Worm (Caenorhabditis elegans) whole organism, late embryonic: Measurements from ENCODE around the gene set-4.

Experiments used
- C08G9.2 ChIP-seq: sonication (generic microtip); optimal IDR thresholded peaks from 2 replicates; lab custom pipeline; 2016; ENCODE audit warnings: mild to moderate bottlenecking, missing genetic modification characterization, moderate library complexity, missing compliant biosample characterization
- F13H6.1 ChIP-seq: sonication (generic microtip); optimal IDR thresholded peaks from 2 replicates; lab custom pipeline; 2016; ENCODE audit warnings: missing genetic modification characterization, missing compliant biosample characterization
- T23F11.4 ChIP-seq: fragments of 200-800 bp; sonication (Bioruptor generic); optimal IDR thresholded peaks from 2 replicates; lab custom pipeline; 2018; ENCODE audit warnings: mild to moderate bottlenecking, missing genetic modification characterization, missing compliant biosample characterization
- ahr-1 ChIP-seq: sonication (generic microtip); optimal IDR thresholded peaks from 2 replicates; lab custom pipeline; 2016; ENCODE audit warnings: missing genetic modification characterization, missing compliant biosample characterization
- ceh-18 ChIP-seq: sonication (generic microtip); optimal IDR thresholded peaks from 2 replicates; lab custom pipeline; 2016; ENCODE audit warnings: missing genetic modification characterization, missing compliant biosample characterization
- ceh-22 ChIP-seq: sonication (generic microtip); optimal IDR thresholded peaks from 2 replicates; lab custom pipeline; 2017; ENCODE audit warnings: missing biosample characterization, missing genetic modification characterization
- ceh-24 ChIP-seq: sonication (generic microtip); optimal IDR thresholded peaks from 2 replicates; lab custom pipeline; 2016; ENCODE audit warnings: mild to moderate bottlenecking, missing genetic modification characterization, missing compliant biosample characterization
- ceh-45 ChIP-seq: fragments of 200-800 bp; sonication (Bioruptor generic); IDR thresholded peaks from 2 replicates; pipeline ENCODE4 v1.3.6; 2022; ENCODE audit warnings: missing genetic modification reagents, missing genetic modification characterization, missing compliant biosample characterization
- ceh-6 ChIP-seq: fragments of 200-800 bp; sonication (Bioruptor generic); optimal IDR thresholded peaks from 2 replicates; lab custom pipeline; 2018; ENCODE audit warnings: mild to moderate bottlenecking, missing genetic modification characterization, missing compliant biosample characterization
- ceh-9 ChIP-seq: sonication (generic microtip); optimal IDR thresholded peaks from 2 replicates; lab custom pipeline; 2016; ENCODE audit warnings: mild to moderate bottlenecking, missing genetic modification characterization, inconsistent platforms, missing compliant biosample characterization
- che-1 ChIP-seq: sonication (generic microtip); optimal IDR thresholded peaks from 2 replicates; lab custom pipeline; 2016; ENCODE audit warnings: mild to moderate bottlenecking, missing genetic modification characterization, missing compliant biosample characterization
- dmd-4 ChIP-seq: sonication (generic microtip); optimal IDR thresholded peaks from 2 replicates; lab custom pipeline; 2016; ENCODE audit warnings: borderline replicate concordance, missing genetic modification characterization, missing compliant biosample characterization
- dve-1 ChIP-seq: sonication (generic microtip); optimal IDR thresholded peaks from 2 replicates; lab custom pipeline; 2017; ENCODE audit warnings: antibody characterized with exemption, mild to moderate bottlenecking, missing genetic modification characterization, missing compliant biosample characterization
- elt-4 ChIP-seq: sonication (generic microtip); optimal IDR thresholded peaks from 2 replicates; lab custom pipeline; 2016; ENCODE audit warnings: missing genetic modification characterization, missing compliant biosample characterization
- ets-4 ChIP-seq: sonication (generic microtip); optimal IDR thresholded peaks from 2 replicates; lab custom pipeline; 2016; ENCODE audit warnings: missing genetic modification characterization, missing compliant biosample characterization
- eyg-1 ChIP-seq: sonication (generic microtip); optimal IDR thresholded peaks from 2 replicates; lab custom pipeline; 2016; ENCODE audit warnings: missing genotype, missing genetic modification characterization, missing compliant biosample characterization
- fax-1 ChIP-seq: sonication (generic microtip); optimal IDR thresholded peaks from 2 replicates; lab custom pipeline; 2016; ENCODE audit warnings: missing genotype, missing genetic modification characterization, missing compliant biosample characterization
- fkh-6 ChIP-seq: sonication (generic microtip); optimal IDR thresholded peaks from 2 replicates; lab custom pipeline; 2016; ENCODE audit warnings: missing genetic modification characterization, missing compliant biosample characterization
- hlh-15 ChIP-seq: sonication (generic microtip); optimal IDR thresholded peaks from 2 replicates; lab custom pipeline; 2016; ENCODE audit warnings: missing genetic modification characterization, missing compliant biosample characterization
- hlh-6 ChIP-seq: sonication (generic microtip); optimal IDR thresholded peaks from 2 replicates; lab custom pipeline; 2016; ENCODE audit warnings: missing genotype, missing genetic modification characterization, missing compliant biosample characterization
- hlh-8 ChIP-seq: sonication (generic microtip); optimal IDR thresholded peaks from 2 replicates; lab custom pipeline; 2016; ENCODE audit warnings: missing genotype, missing genetic modification characterization, missing compliant biosample characterization
- lim-6 ChIP-seq: sonication (generic microtip); optimal IDR thresholded peaks from 2 replicates; lab custom pipeline; 2016; ENCODE audit warnings: missing genetic modification characterization, missing compliant biosample characterization
- lin-11 ChIP-seq: fragments of 200-800 bp; sonication (Bioruptor generic); optimal IDR thresholded peaks from 2 replicates; lab custom pipeline; 2018; ENCODE audit warnings: mild to moderate bottlenecking, missing genetic modification characterization, missing compliant biosample characterization
- madf-2 ChIP-seq: sonication (generic microtip); optimal IDR thresholded peaks from 2 replicates; lab custom pipeline; 2017; ENCODE audit warnings: missing genetic modification characterization, missing compliant biosample characterization
- nhr-11 ChIP-seq: fragments of 150-350 bp; optimal IDR thresholded peaks from 2 replicates; lab custom pipeline; 2014; ENCODE audit warnings: missing biosample characterization, missing genetic modification characterization
- odd-2 ChIP-seq: sonication (generic microtip); optimal IDR thresholded peaks from 2 replicates; lab custom pipeline; 2017; ENCODE audit warnings: antibody characterized with exemption, mild to moderate bottlenecking, missing genetic modification characterization, missing compliant biosample characterization
- pax-1 ChIP-seq: fragments of 150-350 bp; optimal IDR thresholded peaks from 2 replicates; lab custom pipeline; 2014; ENCODE audit warnings: missing biosample characterization, missing genetic modification characterization
- pha-2 ChIP-seq: sonication (generic microtip); optimal IDR thresholded peaks from 2 replicates; lab custom pipeline; 2017; ENCODE audit warnings: mild to moderate bottlenecking, missing genetic modification characterization, missing compliant biosample characterization
- pros-1 ChIP-seq: fragments of 150-350 bp; optimal IDR thresholded peaks from 2 replicates; lab custom pipeline; 2014; ENCODE audit warnings: missing biosample characterization, missing genetic modification reagents, missing genetic modification characterization
- rnt-1 ChIP-seq: sonication (generic microtip); optimal IDR thresholded peaks from 2 replicates; lab custom pipeline; 2016; ENCODE audit warnings: missing genetic modification characterization, missing compliant biosample characterization
- sox-2 ChIP-seq: fragments of 200-800 bp; sonication (Bioruptor generic); IDR thresholded peaks from 2 replicates; pipeline ENCODE4 v1.3.6; 2022; ENCODE audit warnings: missing genetic modification reagents, missing genetic modification characterization, missing compliant biosample characterization
- tbx-2 ChIP-seq: sonication (generic microtip); optimal IDR thresholded peaks from 2 replicates; lab custom pipeline; 2016; ENCODE audit warnings: missing genetic modification characterization, missing compliant biosample characterization
- tbx-7 ChIP-seq: sonication (generic microtip); optimal IDR thresholded peaks from 2 replicates; lab custom pipeline; 2016; ENCODE audit warnings: missing genotype, missing genetic modification characterization, missing compliant biosample characterization
- ttx-3 ChIP-seq: sonication (generic microtip); optimal IDR thresholded peaks from 2 replicates; lab custom pipeline; 2016; ENCODE audit warnings: missing genetic modification reagents, missing genetic modification characterization, missing compliant biosample characterization
- unc-55 ChIP-seq: sonication (generic microtip); optimal IDR thresholded peaks from 2 replicates; lab custom pipeline; 2017; ENCODE audit warnings: missing biosample characterization, missing genetic modification reagents, missing genetic modification characterization
- zip-5 ChIP-seq: sonication (generic microtip); optimal IDR thresholded peaks from 2 replicates; lab custom pipeline; 2016; ENCODE audit warnings: missing genetic modification characterization, missing compliant biosample characterization
- ztf-16 ChIP-seq: sonication (generic microtip); optimal IDR thresholded peaks from 2 replicates; lab custom pipeline; 2017; ENCODE audit warnings: missing genetic modification characterization, missing compliant biosample characterization

set-4 gene

ce11 chrII:6309198-6309597, 21.9 kb downstream of the set-4 start, which contains the start of gene glb-10:
Gene glb-10, minus strand, starts transcription at chrII:6309298.
- TF ChIP-seq che-1 (tag; lab: Kevin White, UChicago) (no peak), F13H6.1 (tag; lab: Kevin White, UChicago) (no peak), elt-4 (tag; lab: Kevin White, UChicago) (no peak), pros-1 (tag; lab: Kevin White, UChicago) (no peak), C08G9.2 (tag; lab: Kevin White, UChicago) (no peak), pax-1 (tag; lab: Kevin White, UChicago) (no peak), ceh-24 (tag; lab: Kevin White, UChicago) (no peak), fkh-6 (tag; lab: Kevin White, UChicago) (no peak), hlh-6 (tag; lab: Kevin White, UChicago) (no peak), ets-4 (no peak), ttx-3 (tag; lab: Kevin White, UChicago) (no peak), unc-55 (GFP tag; lab: Kevin White, UChicago) (no peak), hlh-15 (tag; lab: Kevin White, UChicago) (no peak), ceh-22 (tag; lab: Kevin White, UChicago) (no peak)

- TF ChIP-seq T23F11.4 (GFP tag; lab: Kevin White, UChicago), result no peak
- TF ChIP-seq rnt-1 (tag; lab: Kevin White, UChicago), result no peak
- TF ChIP-seq nhr-11 (tag; lab: Kevin White, UChicago), result no peak
- TF ChIP-seq elt-4 (tag; lab: Kevin White, UChicago), result no peak
- TF ChIP-seq ceh-24 (tag; lab: Kevin White, UChicago), result no peak
- TF ChIP-seq ceh-45 (GFP tag; lab: Robert Waterston, UW), result no peak
- TF ChIP-seq, all 69 proteins: peak for 0
Observed at ce11 chrII:6306125-6306524, 25.0 kb downstream of the set-4 start, which contains the start of gene C29F5.8. Gene C29F5.8, plus strand, starts transcription at chrII:6306425.

ce11 chrII:6303209-6303740, 27.9 kb downstream of the set-4 start, which contains the start of gene C29F5.1:
Gene C29F5.1, plus strand, starts transcription at chrII:6303525.
- TF ChIP-seq madf-2 (tag; lab: Kevin White, UChicago), result no peak
- TF ChIP-seq unc-55 (GFP tag; lab: Kevin White, UChicago), result peak; percentile 9
- peak; percentile 29 for TF ChIP-seq rnt-1 (tag; lab: Kevin White, UChicago)
- peak; percentile 69 for TF ChIP-seq ceh-18 (tag; lab: Kevin White, UChicago)

ce11 chrII:6294261-6294660, 36.9 kb downstream of the set-4 start, which contains the start of gene mps-1:
Gene mps-1, minus strand, starts transcription at chrII:6294361.
- no peak for TF ChIP-seq ztf-16 (tag; lab: Kevin White, UChicago)
- no peak for TF ChIP-seq tbx-2 (tag; lab: Kevin White, UChicago)
- TF ChIP-seq ahr-1 (tag; lab: Kevin White, UChicago), result no peak
- TF ChIP-seq lin-11 (tag; lab: Kevin White, UChicago), result no peak
- TF ChIP-seq unc-55 (GFP tag; lab: Kevin White, UChicago), result no peak
- TF ChIP-seq ceh-24 (tag; lab: Kevin White, UChicago), result no peak
- TF ChIP-seq lim-6 (tag; lab: Kevin White, UChicago), result no peak
- no peak for TF ChIP-seq dmd-4 (tag; lab: Kevin White, UChicago)
- no peak for TF ChIP-seq tbx-7 (tag; lab: Kevin White, UChicago)
- no peak for TF ChIP-seq sox-2 (GFP tag; lab: Robert Waterston, UW)
- TF ChIP-seq hlh-8 (tag; lab: Kevin White, UChicago), result no peak
- no peak for TF ChIP-seq ceh-45 (GFP tag; lab: Robert Waterston, UW)
- no peak for TF ChIP-seq eyg-1 (tag; lab: Kevin White, UChicago)
- TF ChIP-seq zip-5, result no peak
- TF ChIP-seq dve-1 (tag; lab: Kevin White, UChicago), result no peak
- no peak for TF ChIP-seq fax-1

ce11 chrII:6292527-6292926, 38.6 kb downstream of the set-4 start, which contains the start of gene nyn-3:
Gene nyn-3, minus strand, starts transcription at chrII:6292627.
- TF ChIP-seq pha-2 (no peak), fkh-6 (tag; lab: Kevin White, UChicago) (no peak), hlh-8 (tag; lab: Kevin White, UChicago) (no peak), odd-2 (tag; lab: Kevin White, UChicago) (no peak), eyg-1 (tag; lab: Kevin White, UChicago) (no peak), dmd-4 (tag; lab: Kevin White, UChicago) (no peak), ceh-6 (GFP tag; lab: Kevin White, UChicago) (no peak), ets-4 (no peak), ceh-9 (tag; lab: Kevin White, UChicago) (no peak), ahr-1 (tag; lab: Kevin White, UChicago) (no peak)
